Worm (Caenorhabditis elegans) whole organism, L2 larva: Measurements from ENCODE around the gene arrd-12.

Source experiments
- ZK546.5 ChIP-seq: sonication (generic microtip); optimal IDR thresholded peaks from 2 replicates; lab custom pipeline; 2017; ENCODE audit warnings: missing biosample characterization, missing genetic modification characterization
- ama-1 ChIP-seq: fragments of 150-350 bp; optimal IDR thresholded peaks from 2 replicates; lab custom pipeline; 2018; ENCODE audit warnings: inconsistent platforms
- lin-13 ChIP-seq: fragments of 150-350 bp; optimal IDR thresholded peaks from 2 replicates; lab custom pipeline; 2014; ENCODE audit warnings: missing biosample characterization, missing genetic modification reagents, missing genetic modification characterization
- lin-39 ChIP-seq: fragments of 150-350 bp; optimal IDR thresholded peaks from 2 replicates; lab custom pipeline; 2014; ENCODE audit warnings: missing biosample characterization, missing genetic modification reagents, missing genetic modification characterization
- nhr-12 ChIP-seq: fragments of 150-350 bp; optimal IDR thresholded peaks from 2 replicates; lab custom pipeline; 2014; ENCODE audit warnings: missing biosample characterization, missing genetic modification characterization
- nhr-129 ChIP-seq: fragments of 150-350 bp; optimal IDR thresholded peaks from 2 replicates; lab custom pipeline; 2014; ENCODE audit warnings: missing biosample characterization, missing genetic modification characterization
- unc-39 ChIP-seq: fragments of 150-350 bp; optimal IDR thresholded peaks from 2 replicates; lab custom pipeline; 2014; ENCODE audit warnings: missing biosample characterization, missing genetic modification characterization
- unc-62 ChIP-seq: fragments of 150-350 bp; optimal IDR thresholded peaks from 2 replicates; lab custom pipeline; 2014; ENCODE audit warnings: missing biosample characterization, missing genetic modification reagents, missing genetic modification characterization
- ztf-4 ChIP-seq: fragments of 150-350 bp; optimal IDR thresholded peaks from 2 replicates; lab custom pipeline; 2014; ENCODE audit warnings: missing biosample characterization, missing genetic modification characterization

DNA sequence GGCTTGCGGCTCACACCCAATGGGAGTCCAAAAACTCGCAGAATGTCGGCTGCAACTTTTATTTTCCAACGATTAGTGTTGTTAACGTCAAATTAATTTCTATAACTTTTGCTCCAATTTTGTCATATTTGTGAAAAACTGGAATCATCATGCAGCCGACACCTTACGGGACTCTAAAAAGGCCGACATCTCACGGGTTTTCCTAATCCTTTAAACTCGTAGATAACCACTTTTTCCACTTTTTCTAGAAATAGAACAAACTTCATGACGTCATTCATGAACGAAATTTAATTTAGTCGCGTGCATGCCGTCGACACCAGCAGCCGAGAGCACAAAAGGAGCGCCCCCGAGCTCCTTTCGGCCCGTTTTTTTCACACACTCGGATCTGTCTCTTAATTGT lies 47.4 kb downstream of the arrd-12 start:
- TF ChIP-seq nhr-12 (tag; lab: Kevin White, UChicago) = no peak
- TF ChIP-seq ZK546.5 (tag; lab: Kevin White, UChicago) = no peak
- TF ChIP-seq lin-13 (GFP tag; lab: Kevin White, UChicago) = no peak
- TF ChIP-seq nhr-129 (tag; lab: Kevin White, UChicago) = no peak
- TF ChIP-seq lin-39 (tag; lab: Kevin White, UChicago) = no peak
- TF ChIP-seq ama-1 (lab: Kevin White, UChicago) = no peak
- TF ChIP-seq ztf-4 = no peak
- TF ChIP-seq unc-39 = no peak
- TF ChIP-seq unc-62 = no peak
